Fruit fly (Drosophila melanogaster): ENCODE data around the gene CG15312.

Gene CG15312

DNA sequence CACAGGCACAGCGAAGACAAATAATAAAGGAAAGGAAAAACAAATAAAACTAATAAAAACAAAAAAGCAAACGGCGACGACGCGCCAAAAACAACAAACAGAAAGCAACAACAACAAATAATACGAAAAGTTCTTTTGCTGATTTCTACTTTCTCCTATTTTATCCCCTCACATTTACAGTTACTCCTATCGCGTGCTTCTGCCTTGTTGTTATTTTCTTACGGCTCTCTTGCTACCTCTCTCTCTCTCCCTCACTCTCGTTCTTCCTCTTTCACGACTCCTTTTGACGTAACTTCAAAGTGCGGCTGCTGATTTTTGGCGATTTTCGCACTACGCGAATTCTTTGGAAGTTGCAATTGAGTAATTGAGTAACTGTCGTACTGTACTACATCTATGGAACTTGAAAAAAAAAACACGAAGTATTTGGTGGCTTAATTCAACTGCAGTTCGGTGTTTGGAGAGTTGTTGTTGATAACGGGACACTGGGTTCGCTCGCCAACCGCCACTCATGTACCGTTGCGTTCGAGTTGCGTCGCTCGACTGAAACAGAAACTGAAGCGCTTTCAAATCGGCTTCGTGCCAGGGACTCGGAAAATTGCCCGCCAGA is at the start of gene CG15312:
Gene CG15312, minus strand, starts transcription at position 544 of the 607 bp plus-strand sequence.
- no peak for TF ChIP-seq CG3032 (tag; optimal IDR thresholded peaks at IDR 0.05)
- TF ChIP-seq Ets21C (GFP tag; optimal IDR thresholded peaks at IDR 0.05): no peak
- TF ChIP-seq CG8119 (GFP tag; IDR thresholded peaks at IDR 0.05): no peak
- TF ChIP-seq CG6163 (GFP tag; IDR thresholded peaks at IDR 0.05): no peak
- TF ChIP-seq Sox102F (GFP tag; optimal IDR thresholded peaks at IDR 0.05): no peak
- TF ChIP-seq Ets96B (tag; optimal IDR thresholded peaks at IDR 0.05): no peak
- no peak for TF ChIP-seq CG32006 (GFP tag; optimal IDR thresholded peaks at IDR 0.05)
- no peak for TF ChIP-seq CG34406 (GFP tag; optimal IDR thresholded peaks at IDR 0.05)

- TF ChIP-seq Eip75B (GFP tag; optimal IDR thresholded peaks at IDR 0.05) (peak; percentile 14), Gug (GFP tag; IDR thresholded peaks at IDR 0.05) (no peak), salr (GFP tag; optimal IDR thresholded peaks at IDR 0.05) (peak in 1 of 2 experiments; percentile 47), Ets96B (tag; optimal IDR thresholded peaks at IDR 0.05) (no peak), CG1621 (tag; optimal IDR thresholded peaks at IDR 0.05) (no peak), fd59A (GFP tag; optimal IDR thresholded peaks at IDR 0.05) (no peak), CG11902 (GFP tag; optimal IDR thresholded peaks at IDR 0.05) (no peak), CG16779 (tag; optimal IDR thresholded peaks at IDR 0.05) (no peak), CG8319 (GFP tag; optimal IDR thresholded peaks at IDR 0.05) (no peak), Ets21C (GFP tag; optimal IDR thresholded peaks at IDR 0.05) (peak; percentile 25), CG3919 (GFP tag; optimal IDR thresholded peaks at IDR 0.05) (peak; percentile 29), net (GFP tag; optimal IDR thresholded peaks at IDR 0.05) (peak; percentile 3), CG31627 (GFP tag; optimal IDR thresholded peaks at IDR 0.05) (peak; percentile 14), CG8632 (GFP tag; optimal IDR thresholded peaks at IDR 0.05) (no peak), eg (GFP tag; IDR thresholded peaks at IDR 0.05) (no peak), vri (GFP tag; optimal IDR thresholded peaks at IDR 0.05) (no peak), pdm3 (GFP tag; optimal IDR thresholded peaks at IDR 0.05) (peak; percentile 25), CG11294 (GFP tag; IDR thresholded peaks at IDR 0.05) (no peak), CG10631 (GFP tag; optimal IDR thresholded peaks at IDR 0.05) (peak; percentile 19), Sox15 (GFP tag; optimal IDR thresholded peaks at IDR 0.05) (no peak), OdsH (GFP tag; optimal IDR thresholded peaks at IDR 0.05) (peak; percentile 42), dsx (GFP tag; optimal IDR thresholded peaks at IDR 0.05; ENCODE audit: poor library complexity, severe bottlenecking) (no peak), CG6792 (GFP tag; optimal IDR thresholded peaks at IDR 0.05) (no peak), CG8119 (GFP tag; IDR thresholded peaks at IDR 0.05) (no peak), Sox14 (GFP tag; optimal IDR thresholded peaks at IDR 0.05) (peak; percentile 10), Hr38 (GFP tag; optimal IDR thresholded peaks at IDR 0.05) (no peak), CG11762 (GFP tag; optimal IDR thresholded peaks at IDR 0.05; ENCODE audit: insufficient read depth) (no peak), Hr4 (GFP tag; optimal IDR thresholded peaks at IDR 0.05) (no peak), CG34406 (GFP tag; optimal IDR thresholded peaks at IDR 0.05) (peak; percentile 39), CG15336 (GFP tag; IDR thresholded peaks at IDR 0.05) (no peak), CG32006 (GFP tag; optimal IDR thresholded peaks at IDR 0.05) (peak; percentile 45), Hr39 (GFP tag; optimal IDR thresholded peaks at IDR 0.05) (peak; percentile 21), dac (GFP tag; optimal IDR thresholded peaks at IDR 0.05) (no peak), Smox (GFP tag; optimal IDR thresholded peaks at IDR 0.05) (peak; percentile 49), ss (GFP tag; optimal IDR thresholded peaks at IDR 0.05) (no peak), CG3032 (tag; optimal IDR thresholded peaks at IDR 0.05) (no peak), topi (GFP tag; optimal IDR thresholded peaks at IDR 0.05) (peak; percentile 47), cyc (GFP tag; optimal IDR thresholded peaks at IDR 0.05) (peak; percentile 16), CG4318 (GFP tag; optimal IDR thresholded peaks at IDR 0.05) (peak; percentile 0), fd85E (GFP tag; optimal IDR thresholded peaks at IDR 0.05) (no peak), spab (GFP tag; optimal IDR thresholded peaks at IDR 0.05) (no peak), CG6854 (GFP tag; optimal IDR thresholded peaks at IDR 0.05) (no peak), Eip78C (GFP tag) (peak; percentile 80), CG6808 (GFP tag; optimal IDR thresholded peaks at IDR 0.05) (no peak), Sox102F (GFP tag; optimal IDR thresholded peaks at IDR 0.05) (no peak), Met (GFP tag; optimal IDR thresholded peaks at IDR 0.05) (peak; percentile 47), achi (GFP tag; optimal IDR thresholded peaks at IDR 0.05) (peak; percentile 11), CG9139 (GFP tag; optimal IDR thresholded peaks at IDR 0.05) (no peak)
Observed at dm6 chrX:10118333-10118732, 47.7 kb upstream of the CG15312 start.
